Fruit fly (Drosophila melanogaster) whole organism, embryonic: Measurements from ENCODE around the gene Sfp26Ad.

Experiments used
- Asciz ChIP-seq: fragments of 200-800 bp; sonication (Bioruptor generic); optimal IDR thresholded peaks from 2 replicates; lab custom pipeline; 2017; ENCODE audit warnings: missing biosample characterization, mild to moderate bottlenecking, missing genetic modification characterization, missing genetic modification reagents
- Bdp1 ChIP-seq: fragments of 200-800 bp; sonication (Bioruptor generic); optimal IDR thresholded peaks from 3 replicates; lab custom pipeline; 2016; ENCODE audit warnings: missing biosample characterization, missing genetic modification characterization
- C15 ChIP-seq: fragments of 200-800 bp; sonication (Bioruptor generic); IDR thresholded peaks from 3 replicates; pipeline ENCODE4 v1.3.6; 2022; ENCODE audit warnings: missing biosample characterization, missing genetic modification characterization
- CG10431 ChIP-seq: fragments of 200-800 bp; sonication (Bioruptor generic); optimal IDR thresholded peaks from 3 replicates; lab custom pipeline; 2018; ENCODE audit warnings: missing biosample characterization, mild to moderate bottlenecking, missing genetic modification characterization
- CG10543 ChIP-seq: fragments of 200-800 bp; sonication (Bioruptor generic); optimal IDR thresholded peaks from 3 replicates; lab custom pipeline; 2017; ENCODE audit warnings: missing biosample characterization, mild to moderate bottlenecking, missing genetic modification characterization, moderate library complexity
- CG11723 ChIP-seq: fragments of 200-800 bp; sonication (Bioruptor generic); optimal IDR thresholded peaks from 2 replicates; lab custom pipeline; 2017; ENCODE audit warnings: missing biosample characterization, mild to moderate bottlenecking, missing genetic modification characterization
- CG1603 ChIP-seq: fragments of 200-800 bp; sonication (Bioruptor generic); optimal IDR thresholded peaks from 2 replicates; lab custom pipeline; 2019; ENCODE audit warnings: missing biosample characterization, mild to moderate bottlenecking, missing genetic modification characterization, moderate library complexity
- CG16863 ChIP-seq: fragments of 200-800 bp; sonication (Bioruptor generic); optimal IDR thresholded peaks from 3 replicates; lab custom pipeline; 2016; ENCODE audit warnings: missing biosample characterization, missing genetic modification characterization
- CG17186 ChIP-seq: fragments of 200-800 bp; sonication (Bioruptor generic); optimal IDR thresholded peaks from 3 replicates; lab custom pipeline; 2017; ENCODE audit warnings: missing biosample characterization, missing genetic modification reagents, missing genetic modification characterization
- CG17359 ChIP-seq: fragments of 200-800 bp; sonication (Bioruptor generic); optimal IDR thresholded peaks from 3 replicates; lab custom pipeline; 2018; ENCODE audit warnings: missing biosample characterization, mild to moderate bottlenecking, missing genetic modification characterization, moderate library complexity
- CG17568 ChIP-seq: fragments of 200-800 bp; sonication (Bioruptor generic); optimal IDR thresholded peaks from 2 replicates; lab custom pipeline; 2018; ENCODE audit warnings: missing biosample characterization, mild to moderate bottlenecking, missing genetic modification characterization, moderate library complexity
- CG18599 ChIP-seq: fragments of 200-800 bp; sonication (Bioruptor generic); optimal IDR thresholded peaks from 3 replicates; lab custom pipeline; 2017; ENCODE audit warnings: missing biosample characterization, missing genetic modification characterization, mild to moderate bottlenecking, moderate library complexity, missing genetic modification reagents
- CG2116 ChIP-seq: fragments of 200-800 bp; sonication (Bioruptor generic); optimal IDR thresholded peaks from 3 replicates; lab custom pipeline; 2018; ENCODE audit warnings: missing biosample characterization, mild to moderate bottlenecking, missing genetic modification characterization
- CG31224 ChIP-seq: fragments of 200-800 bp; sonication (Bioruptor generic); IDR thresholded peaks from 2 replicates; pipeline ENCODE4 v1.3.6; 2022; ENCODE audit warnings: missing biosample characterization, missing genetic modification characterization
- CG31365 ChIP-seq: fragments of 200-800 bp; sonication (Bioruptor generic); optimal IDR thresholded peaks from 2 replicates; lab custom pipeline; 2018; ENCODE audit warnings: missing biosample characterization, mild to moderate bottlenecking, missing genetic modification characterization
- CG32532 ChIP-seq: fragments of 200-800 bp; sonication (Bioruptor generic); IDR thresholded peaks from 2 replicates; pipeline ENCODE4 v1.3.6; 2022; ENCODE audit warnings: missing biosample characterization, missing genetic modification characterization
- CG32772 ChIP-seq: fragments of 200-800 bp; sonication (Bioruptor generic); IDR thresholded peaks from 2 replicates; pipeline ENCODE4 v1.3.6; 2022; ENCODE audit warnings: missing biosample characterization, missing genetic modification characterization
- CG34224 ChIP-seq: fragments of 200-800 bp; sonication (Bioruptor generic); IDR thresholded peaks from 3 replicates; pipeline ENCODE4 v1.3.6; 2022; ENCODE audit warnings: missing biosample characterization, missing genetic modification characterization; ENCODE audit not compliant: partially characterized antibody
- CG4360 ChIP-seq: fragments of 200-800 bp; sonication (Bioruptor generic); IDR thresholded peaks from 2 replicates; pipeline ENCODE4 v1.3.6; 2022; ENCODE audit warnings: missing biosample characterization, missing genetic modification characterization
- CG6654 ChIP-seq: fragments of 200-800 bp; sonication (Bioruptor generic); optimal IDR thresholded peaks from 2 replicates; lab custom pipeline; 2017; ENCODE audit warnings: missing biosample characterization, mild to moderate bottlenecking, missing genetic modification characterization
- CG6689 ChIP-seq: fragments of 200-800 bp; sonication (Bioruptor generic); IDR thresholded peaks from 2 replicates; pipeline ENCODE4 v1.3.6; 2022; ENCODE audit warnings: missing biosample characterization, missing genetic modification characterization
- CG7987 ChIP-seq: fragments of 200-800 bp; sonication (Bioruptor generic); optimal IDR thresholded peaks from 2 replicates; lab custom pipeline; 2018; ENCODE audit warnings: missing biosample characterization, mild to moderate bottlenecking, missing genetic modification characterization, moderate library complexity
- Camta ChIP-seq: fragments of 200-800 bp; sonication (Bioruptor generic); optimal IDR thresholded peaks from 2 replicates; lab custom pipeline; 2016; ENCODE audit warnings: missing biosample characterization, missing genetic modification characterization
- E2f1 ChIP-seq: fragments of 200-800 bp; sonication (Bioruptor generic); IDR thresholded peaks from 2 replicates; pipeline ENCODE4 v1.3.6; 2022; ENCODE audit warnings: missing biosample characterization, missing genetic modification characterization
- HLH3B ChIP-seq: fragments of 200-800 bp; sonication (Bioruptor generic); IDR thresholded peaks from 2 replicates; pipeline ENCODE4 v1.3.6; 2022; ENCODE audit warnings: missing biosample characterization, missing genetic modification characterization
- HmgZ ChIP-seq: fragments of 200-800 bp; sonication (Bioruptor generic); optimal IDR thresholded peaks from 2 replicates; lab custom pipeline; 2018; ENCODE audit warnings: missing biosample characterization, mild to moderate bottlenecking, missing genetic modification characterization
- Lhr ChIP-seq: fragments of 200-800 bp; sonication (Bioruptor generic); optimal IDR thresholded peaks from 3 replicates; lab custom pipeline; 2017; ENCODE audit warnings: mild to moderate bottlenecking, missing biosample characterization, missing genetic modification reagents, missing genetic modification characterization
- Ptx1 ChIP-seq: fragments of 200-800 bp; sonication (Bioruptor generic); IDR thresholded peaks from 2 replicates; pipeline ENCODE4 v1.3.6; 2022; ENCODE audit warnings: missing biosample characterization, missing genetic modification characterization
- Rx ChIP-seq: fragments of 200-800 bp; sonication (Bioruptor generic); IDR thresholded peaks from 2 replicates; pipeline ENCODE4 v1.3.6; 2022; ENCODE audit warnings: missing biosample characterization, missing genetic modification characterization
- Sin3A ChIP-seq: fragments of >200 bp; optimal IDR thresholded peaks from 2 replicates; lab custom pipeline; 2018
- aop ChIP-seq: fragments of 200-800 bp; sonication (Bioruptor generic); IDR thresholded peaks from 2 replicates; pipeline ENCODE4 v1.3.6; 2022; ENCODE audit warnings: missing biosample characterization, missing genetic modification characterization
- az2 ChIP-seq: fragments of 200-800 bp; sonication (Bioruptor generic); optimal IDR thresholded peaks from 3 replicates; lab custom pipeline; 2016; ENCODE audit warnings: missing biosample characterization, missing genetic modification characterization
- disco-r ChIP-seq: fragments of 200-800 bp; sonication (Bioruptor generic); optimal IDR thresholded peaks from 2 replicates; lab custom pipeline; 2016; ENCODE audit warnings: missing biosample characterization, missing genetic modification characterization
- fru ChIP-seq: fragments of >200 bp; optimal IDR thresholded peaks from 2 replicates; lab custom pipeline; 2017
- fu2 ChIP-seq: fragments of 200-800 bp; sonication (Bioruptor generic); optimal IDR thresholded peaks from 2 replicates; lab custom pipeline; 2016; ENCODE audit warnings: missing biosample characterization, missing genetic modification characterization
- gcm ChIP-seq: fragments of 200-800 bp; sonication (Bioruptor generic); optimal IDR thresholded peaks from 2 replicates; lab custom pipeline; 2019; ENCODE audit warnings: missing biosample characterization, mild to moderate bottlenecking, missing genetic modification characterization, moderate library complexity
- gfzf ChIP-seq: fragments of 200-800 bp; sonication (Bioruptor generic); optimal IDR thresholded peaks from 2 replicates; lab custom pipeline; 2016; ENCODE audit warnings: missing biosample characterization, mild to moderate bottlenecking, missing genetic modification characterization, moderate library complexity
- grn ChIP-seq: fragments of 200-800 bp; sonication (Bioruptor generic); optimal IDR thresholded peaks from 3 replicates; lab custom pipeline; 2017; ENCODE audit warnings: missing biosample characterization, missing genetic modification characterization
- ham ChIP-seq: fragments of 200-800 bp; sonication (Bioruptor generic); IDR thresholded peaks from 2 replicates; pipeline ENCODE4 v1.3.6; 2022; ENCODE audit warnings: missing biosample characterization, missing genetic modification characterization
- hbn ChIP-seq: fragments of 200-800 bp; sonication (Bioruptor generic); IDR thresholded peaks from 2 replicates; pipeline ENCODE4 v1.3.6; 2022; ENCODE audit warnings: missing biosample characterization, missing genetic modification characterization; ENCODE audit not compliant: partially characterized antibody
- her ChIP-seq: fragments of 200-800 bp; sonication (Bioruptor generic); optimal IDR thresholded peaks from 2 replicates; lab custom pipeline; 2016; ENCODE audit warnings: missing biosample characterization, missing genetic modification characterization
- klu ChIP-seq: fragments of 200-800 bp; sonication (Bioruptor generic); IDR thresholded peaks from 2 replicates; pipeline ENCODE4 v1.3.6; 2022; ENCODE audit warnings: missing biosample characterization, missing genetic modification characterization
- lmd ChIP-seq: fragments of 200-800 bp; sonication (Bioruptor generic); IDR thresholded peaks from 2 replicates; pipeline ENCODE4 v1.3.6; 2022; ENCODE audit warnings: missing biosample characterization, missing genetic modification characterization
- maf-S ChIP-seq: fragments of 200-800 bp; sonication (Bioruptor generic); optimal IDR thresholded peaks from 2 replicates; lab custom pipeline; 2016; ENCODE audit warnings: missing biosample characterization, missing genetic modification characterization
- onecut ChIP-seq: fragments of 200-800 bp; sonication (Bioruptor generic); IDR thresholded peaks from 2 replicates; pipeline ENCODE4 v1.3.6; 2022; ENCODE audit warnings: missing biosample characterization, missing genetic modification characterization
- p53 ChIP-seq: fragments of 200-800 bp; sonication (Bioruptor generic); optimal IDR thresholded peaks from 2 replicates; lab custom pipeline; 2016; ENCODE audit warnings: missing biosample characterization, missing genetic modification characterization
- sd ChIP-seq: fragments of 200-800 bp; sonication (Bioruptor generic); optimal IDR thresholded peaks from 3 replicates; lab custom pipeline; 2018; ENCODE audit warnings: missing biosample characterization, mild to moderate bottlenecking, missing genetic modification characterization, moderate library complexity
- slbo ChIP-seq: fragments of 200-800 bp; sonication (Bioruptor generic); IDR thresholded peaks from 2 replicates; pipeline ENCODE4 v1.3.6; 2022; ENCODE audit warnings: missing biosample characterization, missing genetic modification characterization
- trh ChIP-seq: fragments of 200-800 bp; sonication (Bioruptor generic); optimal IDR thresholded peaks from 2 replicates; lab custom pipeline; 2016; ENCODE audit warnings: missing biosample characterization, missing genetic modification characterization

Gene Sfp26Ad

DNA sequence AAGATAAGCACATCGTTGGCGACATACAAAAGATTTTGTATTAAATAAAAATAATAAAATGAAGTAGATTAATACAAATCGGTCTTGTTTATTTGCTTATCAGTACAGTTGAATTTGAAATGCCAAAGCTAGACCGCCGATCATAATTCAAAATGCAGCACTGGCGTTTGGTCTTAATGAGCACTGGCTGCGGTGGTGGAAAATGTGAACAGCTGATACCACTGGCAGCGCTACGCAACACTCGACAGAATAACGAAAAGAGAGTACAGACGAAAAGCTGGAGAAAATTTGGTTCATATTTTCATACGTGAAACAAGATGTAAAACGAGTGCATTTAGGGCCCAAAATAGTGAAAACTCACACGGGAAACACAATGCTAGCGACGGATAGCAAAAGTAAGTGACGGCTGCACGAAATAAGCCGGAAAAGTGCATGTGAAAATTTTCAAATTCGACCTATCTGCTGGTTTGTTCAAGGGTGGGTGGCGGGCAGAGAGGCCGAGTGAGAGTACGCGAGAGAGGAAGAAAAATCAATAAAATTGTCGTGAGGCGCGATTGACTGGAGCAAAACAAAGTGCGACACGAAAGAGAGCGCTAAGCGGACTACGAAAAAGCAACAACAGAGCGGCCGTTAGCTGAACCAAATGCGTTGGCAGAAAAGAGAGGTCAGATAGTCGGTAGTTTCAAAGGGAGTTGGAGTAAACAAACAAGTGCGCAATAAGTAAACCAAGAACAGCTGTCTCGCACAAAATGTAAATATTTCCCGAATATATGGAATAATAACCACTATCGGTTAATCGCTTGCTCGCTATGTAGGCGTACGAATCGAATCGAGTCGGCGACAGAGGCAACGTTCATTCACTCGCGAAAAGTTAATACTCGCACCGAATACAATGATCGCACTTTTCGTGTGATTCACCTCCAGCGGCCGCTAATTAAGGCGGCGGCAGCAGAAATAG, 35.9 kb downstream of the Sfp26Ad start, which contains the start of gene bchs (continued):
- TF ChIP-seq grn: peak; percentile 96
- TF ChIP-seq fu2: peak; percentile 18
- peak; percentile 83 for TF ChIP-seq trh (GFP tag; lab: Kevin White, UChicago)
- TF ChIP-seq CG6689 (GFP tag; lab: Robert Waterston, UW): peak; percentile 71
- TF ChIP-seq Sin3A (lab: Kevin White, UChicago): peak; percentile 50
- peak; percentile 36 for TF ChIP-seq CG6654 (GFP tag; lab: Kevin White, UChicago)
- TF ChIP-seq Lhr: peak; percentile 87
- TF ChIP-seq CG10543: peak; percentile 96
- TF ChIP-seq Camta (GFP tag; lab: Kevin White, UChicago): peak; percentile 82
- TF ChIP-seq CG32532 (GFP tag; lab: Robert Waterston, UW): peak; percentile 42; the same call in 1 of the 2 replicates
- peak; percentile 90 for TF ChIP-seq her
- TF ChIP-seq sd (tag; lab: Kevin White, UChicago): peak; percentile 87
- peak; percentile 97 for TF ChIP-seq CG18599 (GFP tag; lab: Kevin White, UChicago)
- peak; percentile 34; the same call in 1 of the 2 replicates for TF ChIP-seq lmd (GFP tag; lab: Robert Waterston, UW)
- peak; percentile 96 for TF ChIP-seq HmgZ (tag; lab: Kevin White, UChicago)
- peak; percentile 99 for TF ChIP-seq Asciz (GFP tag; lab: Kevin White, UChicago)
- peak; percentile 51; the same call in 1 of the 2 replicates for TF ChIP-seq slbo (GFP tag; lab: Robert Waterston, UW)
- TF ChIP-seq CG17186 (GFP tag; lab: Kevin White, UChicago): peak; percentile 67
- no peak for TF ChIP-seq aop (GFP tag; lab: Robert Waterston, UW)
- peak; percentile 91 for TF ChIP-seq CG4360 (GFP tag; lab: Robert Waterston, UW)
- peak; percentile 63 for TF ChIP-seq CG34224 (GFP tag; lab: Robert Waterston, UW)
- no peak for TF ChIP-seq fru (lab: Kevin White, UChicago)
- TF ChIP-seq CG17568 (GFP tag; lab: Kevin White, UChicago): no peak
- no peak for TF ChIP-seq hbn (GFP tag; lab: Robert Waterston, UW)
- peak; percentile 87 for TF ChIP-seq maf-S
- TF ChIP-seq Rx (GFP tag; lab: Robert Waterston, UW): peak; percentile 58
- TF ChIP-seq disco-r (GFP tag; lab: Kevin White, UChicago): peak; percentile 90
- TF ChIP-seq onecut (GFP tag; lab: Robert Waterston, UW): peak; percentile 100
- TF ChIP-seq p53 (GFP tag; lab: Kevin White, UChicago): peak; percentile 70
- TF ChIP-seq CG31224: peak; percentile 54
- peak; percentile 87 for TF ChIP-seq gcm (GFP tag; lab: Kevin White, UChicago)
- peak; percentile 100 for TF ChIP-seq CG2116
- TF ChIP-seq C15: peak; percentile 57; the same call in 1 of the 3 replicates
- peak; percentile 92 for TF ChIP-seq CG11723 (GFP tag; lab: Kevin White, UChicago)
- TF ChIP-seq E2f1 (GFP tag; lab: Robert Waterston, UW): peak; percentile 38; the same call in 1 of the 2 replicates
- peak; percentile 85 for TF ChIP-seq CG16863 (GFP tag; lab: Kevin White, UChicago)
- 0 out of 2 replicates have a peak, but pooled peaks have one; percentile 23 for TF ChIP-seq Ptx1 (GFP tag; lab: Robert Waterston, UW)
- peak; percentile 94 for TF ChIP-seq CG17359 (tag; lab: Kevin White, UChicago)
- peak; percentile 88; the same call in 1 of the 2 replicates for TF ChIP-seq HLH3B
- TF ChIP-seq ham (GFP tag; lab: Robert Waterston, UW): no peak
- TF ChIP-seq CG31365: peak; percentile 89
- TF ChIP-seq CG7987 (GFP tag; lab: Kevin White, UChicago): peak; percentile 92
- TF ChIP-seq CG10431 (GFP tag; lab: Kevin White, UChicago): no peak
- no peak for TF ChIP-seq klu (GFP tag; lab: Robert Waterston, UW)
- peak; percentile 42 for TF ChIP-seq az2
- peak; percentile 63 for TF ChIP-seq CG1603
- TF ChIP-seq CG32772 (GFP tag; lab: Robert Waterston, UW): no peak
- TF ChIP-seq Bdp1: peak; percentile 79
- no peak for TF ChIP-seq gfzf (GFP tag; lab: Kevin White, UChicago)
